Worm (Caenorhabditis elegans) whole organism, late embryonic: ENCODE measurements around the gene gba-2.

ENCODE experiments used
- C38D4.7 ChIP-seq: fragments of 200-800 bp; sonication (Bioruptor generic); optimal IDR thresholded peaks from 2 replicates; lab custom pipeline; 2018; ENCODE audit warnings: mild to moderate bottlenecking, missing genetic modification characterization, moderate library complexity, missing compliant biosample characterization
- ceh-30 ChIP-seq: fragments of 150-350 bp; optimal IDR thresholded peaks from 2 replicates; lab custom pipeline; 2014; ENCODE audit warnings: missing biosample characterization, missing genetic modification characterization
- ceh-45 ChIP-seq: fragments of 200-800 bp; sonication (Bioruptor generic); IDR thresholded peaks from 2 replicates; pipeline ENCODE4 v1.3.6; 2022; ENCODE audit warnings: missing genetic modification reagents, missing genetic modification characterization, missing compliant biosample characterization
- dmd-4 ChIP-seq: sonication (generic microtip); optimal IDR thresholded peaks from 2 replicates; lab custom pipeline; 2016; ENCODE audit warnings: borderline replicate concordance, missing genetic modification characterization, missing compliant biosample characterization
- elt-4 ChIP-seq: sonication (generic microtip); optimal IDR thresholded peaks from 2 replicates; lab custom pipeline; 2016; ENCODE audit warnings: missing genetic modification characterization, missing compliant biosample characterization
- gmeb-2 ChIP-seq: sonication (generic microtip); optimal IDR thresholded peaks from 2 replicates; lab custom pipeline; 2016; ENCODE audit warnings: missing genetic modification characterization, inconsistent platforms, missing compliant biosample characterization
- nfya-1 ChIP-seq: sonication (generic microtip); optimal IDR thresholded peaks from 2 replicates; lab custom pipeline; 2017; ENCODE audit warnings: missing genetic modification characterization, mild to moderate bottlenecking, missing compliant biosample characterization, antibody characterized with exemption, moderate library complexity
- sox-4 ChIP-seq: sonication (generic microtip); optimal IDR thresholded peaks from 2 replicates; lab custom pipeline; 2017; ENCODE audit warnings: mild to moderate bottlenecking, missing genetic modification characterization, inconsistent platforms, missing compliant biosample characterization
- unc-86 ChIP-seq: sonication (generic microtip); optimal IDR thresholded peaks from 2 replicates; lab custom pipeline; 2016; ENCODE audit warnings: missing genetic modification characterization, missing compliant biosample characterization

ce11 chrII:2219880-2220279 is 33.6 kb upstream of the gba-2 start, which contains the start of gene Y59C2A.3:
- TF ChIP-seq C38D4.7 (GFP tag; lab: Kevin White, UChicago) (no peak), dmd-4 (tag; lab: Kevin White, UChicago) (no peak), unc-86 (tag; lab: Kevin White, UChicago) (no peak), ceh-45 (GFP tag; lab: Robert Waterston, UW) (no peak), ceh-30 (tag; lab: Kevin White, UChicago) (no peak), gmeb-2 (tag; lab: Kevin White, UChicago) (no peak), sox-4 (no peak), elt-4 (tag; lab: Kevin White, UChicago) (no peak), nfya-1 (peak; percentile 61)
